Fruit fly (Drosophila melanogaster) whole organism, embryonic: ENCODE measurements around the gene HINT1.

Source experiments
- Adf1 ChIP-seq: fragments of 200-800 bp; sonication (Bioruptor generic); IDR thresholded peaks from 2 replicates; pipeline ENCODE4 v1.3.6; 2022; ENCODE audit warnings: missing biosample characterization, missing genetic modification characterization
- Bteb2 ChIP-seq: fragments of 200-800 bp; sonication (Bioruptor generic); optimal IDR thresholded peaks from 2 replicates; lab custom pipeline; 2016; ENCODE audit warnings: missing biosample characterization, missing genetic modification characterization
- CG1024 ChIP-seq: fragments of 200-800 bp; sonication (Bioruptor generic); IDR thresholded peaks from 2 replicates; pipeline ENCODE4 v1.3.6; 2022; ENCODE audit warnings: missing biosample characterization, missing genetic modification characterization
- CG15011 ChIP-seq: fragments of 200-800 bp; sonication (Bioruptor generic); optimal IDR thresholded peaks from 3 replicates; lab custom pipeline; 2018; ENCODE audit warnings: missing biosample characterization, mild to moderate bottlenecking, missing genetic modification characterization
- CG15269 ChIP-seq: fragments of 200-800 bp; sonication (Bioruptor generic); optimal IDR thresholded peaks from 2 replicates; lab custom pipeline; 2018; ENCODE audit warnings: missing biosample characterization, mild to moderate bottlenecking, missing genetic modification characterization, moderate library complexity
- CG1603 ChIP-seq: fragments of 200-800 bp; sonication (Bioruptor generic); optimal IDR thresholded peaks from 2 replicates; lab custom pipeline; 2019; ENCODE audit warnings: missing biosample characterization, mild to moderate bottlenecking, missing genetic modification characterization, moderate library complexity
- CG1647 ChIP-seq: fragments of 200-800 bp; sonication (Bioruptor generic); optimal IDR thresholded peaks from 3 replicates; lab custom pipeline; 2016; ENCODE audit warnings: missing biosample characterization, missing genetic modification characterization
- CG18262 ChIP-seq: fragments of 200-800 bp; optimal IDR thresholded peaks from 3 replicates; lab custom pipeline; 2019; ENCODE audit warnings: missing biosample characterization, mild to moderate bottlenecking, missing genetic modification characterization, moderate library complexity
- CG18599 ChIP-seq: fragments of 200-800 bp; sonication (Bioruptor generic); optimal IDR thresholded peaks from 3 replicates; lab custom pipeline; 2017; ENCODE audit warnings: missing biosample characterization, missing genetic modification characterization, mild to moderate bottlenecking, moderate library complexity, missing genetic modification reagents
- CG18764 ChIP-seq: fragments of 200-800 bp; sonication (Bioruptor generic); optimal IDR thresholded peaks from 3 replicates; lab custom pipeline; 2016; ENCODE audit warnings: missing biosample characterization, missing genetic modification characterization
- CG2202 ChIP-seq: fragments of 200-800 bp; sonication (Bioruptor generic); optimal IDR thresholded peaks from 2 replicates; lab custom pipeline; 2018; ENCODE audit warnings: missing biosample characterization, mild to moderate bottlenecking, missing genetic modification characterization
- CG30431 ChIP-seq: fragments of 200-800 bp; sonication (Bioruptor generic); optimal IDR thresholded peaks from 2 replicates; lab custom pipeline; 2017; ENCODE audit warnings: missing biosample characterization, missing genetic modification characterization
- CG31365 ChIP-seq: fragments of 200-800 bp; sonication (Bioruptor generic); optimal IDR thresholded peaks from 2 replicates; lab custom pipeline; 2018; ENCODE audit warnings: missing biosample characterization, mild to moderate bottlenecking, missing genetic modification characterization
- CG31388 ChIP-seq: fragments of 200-800 bp; sonication (Bioruptor generic); optimal IDR thresholded peaks from 2 replicates; lab custom pipeline; 2016; ENCODE audit warnings: missing biosample characterization, missing genetic modification characterization
- CG34376 ChIP-seq: fragments of 200-800 bp; sonication (Bioruptor generic); optimal IDR thresholded peaks from 2 replicates; lab custom pipeline; 2018; ENCODE audit warnings: missing biosample characterization, mild to moderate bottlenecking, missing genetic modification characterization
- CG34422 ChIP-seq: fragments of 200-800 bp; sonication (Bioruptor generic); IDR thresholded peaks from 3 replicates; pipeline ENCODE4 v1.3.6; 2022; ENCODE audit warnings: missing biosample characterization, missing genetic modification characterization
- CG4424 ChIP-seq: fragments of 200-800 bp; sonication (Bioruptor generic); optimal IDR thresholded peaks from 3 replicates; lab custom pipeline; 2016; ENCODE audit warnings: missing biosample characterization, missing genetic modification characterization
- CG4854 ChIP-seq: fragments of 200-800 bp; sonication (Bioruptor generic); optimal IDR thresholded peaks from 2 replicates; lab custom pipeline; 2016; ENCODE audit warnings: missing biosample characterization, missing genetic modification characterization, inconsistent platforms
- CG5180 ChIP-seq: fragments of 200-800 bp; sonication (Bioruptor generic); optimal IDR thresholded peaks from 3 replicates; lab custom pipeline; 2017; ENCODE audit warnings: missing biosample characterization, missing genetic modification characterization, mild to moderate bottlenecking, moderate library complexity, missing genetic modification reagents
- CG7271 ChIP-seq: fragments of 200-800 bp; sonication (Bioruptor generic); optimal IDR thresholded peaks from 2 replicates; lab custom pipeline; 2018; ENCODE audit warnings: missing biosample characterization, mild to moderate bottlenecking, missing genetic modification characterization, moderate library complexity
- CG8281 ChIP-seq: fragments of 200-800 bp; sonication (Bioruptor generic); optimal IDR thresholded peaks from 2 replicates; lab custom pipeline; 2018; ENCODE audit warnings: missing biosample characterization, mild to moderate bottlenecking, missing genetic modification characterization, moderate library complexity
- CHES-1-like ChIP-seq: fragments of 200-800 bp; sonication (Bioruptor generic); optimal IDR thresholded peaks from 2 replicates; lab custom pipeline; 2016; ENCODE audit warnings: missing biosample characterization, missing genetic modification characterization
- Hey ChIP-seq: fragments of 200-800 bp; sonication (Bioruptor generic); optimal IDR thresholded peaks from 3 replicates; lab custom pipeline; 2018; ENCODE audit warnings: missing biosample characterization, mild to moderate bottlenecking, missing genetic modification characterization
- Med ChIP-seq: fragments of 200-800 bp; sonication (Bioruptor generic); peaks from one replicate; lab custom pipeline; 2016; ENCODE audit warnings: missing biosample characterization, missing genetic modification characterization, mild to moderate bottlenecking, inconsistent platforms, moderate library complexity
- Myb ChIP-seq: fragments of 200-800 bp; sonication (Bioruptor generic); optimal IDR thresholded peaks from 2 replicates; lab custom pipeline; 2016; ENCODE audit warnings: missing biosample characterization, missing genetic modification characterization
- NFAT ChIP-seq: fragments of 200-800 bp; sonication (Bioruptor generic); IDR thresholded peaks from 2 replicates; pipeline ENCODE4 v1.3.6; 2022; ENCODE audit warnings: missing biosample characterization, missing genetic modification characterization
- Nf-YC ChIP-seq: fragments of 200-800 bp; optimal IDR thresholded peaks from 3 replicates; lab custom pipeline; 2019; ENCODE audit warnings: missing biosample characterization, mild to moderate bottlenecking, missing genetic modification characterization, moderate library complexity
- Opbp ChIP-seq: fragments of 200-800 bp; sonication (Bioruptor generic); IDR thresholded peaks from 3 replicates; pipeline ENCODE4 v1.3.6; 2022; ENCODE audit warnings: missing biosample characterization, missing genetic modification characterization; ENCODE audit not compliant: partially characterized antibody
- PHDP ChIP-seq: fragments of 200-800 bp; sonication (Bioruptor generic); optimal IDR thresholded peaks from 3 replicates; lab custom pipeline; 2018; ENCODE audit warnings: missing biosample characterization, mild to moderate bottlenecking, missing genetic modification characterization, moderate library complexity
- Pdp1 ChIP-seq, 2 experiments: fragments of 200-800 bp; sonication (Bioruptor generic); optimal IDR thresholded peaks; 3 replicates each; lab custom pipeline; 2016; ENCODE audit warnings: missing biosample characterization in 2 of 2, missing genetic modification characterization in 2 of 2, mild to moderate bottlenecking in 1 of 2, moderate library complexity in 1 of 2
- Ssrp ChIP-seq: fragments of 200-800 bp; sonication (Bioruptor generic); optimal IDR thresholded peaks from 2 replicates; lab custom pipeline; 2018; ENCODE audit warnings: missing biosample characterization, mild to moderate bottlenecking, missing genetic modification characterization, moderate library complexity
- bsh ChIP-seq, 2 experiments: fragments of 200-800 bp; sonication (Bioruptor generic); optimal IDR thresholded peaks; 2 replicates each; lab custom pipeline; 2017 to 2018; ENCODE audit warnings: mild to moderate bottlenecking in 2 of 2, missing biosample characterization in 2 of 2, missing genetic modification characterization in 2 of 2, moderate library complexity in 1 of 2
- cwo ChIP-seq: fragments of 200-800 bp; sonication (Bioruptor generic); optimal IDR thresholded peaks from 3 replicates; lab custom pipeline; 2017; ENCODE audit warnings: missing biosample characterization, missing genetic modification characterization, mild to moderate bottlenecking, moderate library complexity, missing genetic modification reagents
- gem ChIP-seq: fragments of 200-800 bp; sonication (Bioruptor generic); optimal IDR thresholded peaks from 2 replicates; lab custom pipeline; 2019; ENCODE audit warnings: missing biosample characterization, mild to moderate bottlenecking, missing genetic modification characterization, moderate library complexity
- ind ChIP-seq: fragments of 200-800 bp; sonication (Bioruptor generic); optimal IDR thresholded peaks from 3 replicates; lab custom pipeline; 2016; ENCODE audit warnings: missing biosample characterization, missing genetic modification characterization
- nom ChIP-seq: fragments of 200-800 bp; sonication (Bioruptor generic); optimal IDR thresholded peaks from 2 replicates; lab custom pipeline; 2017; ENCODE audit warnings: missing biosample characterization, missing genetic modification characterization, mild to moderate bottlenecking, moderate library complexity, missing genetic modification reagents
- oc ChIP-seq: fragments of 200-800 bp; sonication (Bioruptor generic); optimal IDR thresholded peaks from 2 replicates; lab custom pipeline; 2018; ENCODE audit warnings: missing biosample characterization, mild to moderate bottlenecking, missing genetic modification characterization, moderate library complexity
- prd ChIP-seq, 3 experiments: fragments of >200 bp in 2 of 3; fragments of 200-800 bp in 1 of 3; sonication (Bioruptor generic) in 1 of 3; optimal IDR thresholded peaks in 2 of 3; IDR thresholded peaks in 1 of 3; 2 replicates in 2 of 3; 3 replicates in 1 of 3; pipeline versions ENCODE4 v1.3.6 to Lab custom; 2017 to 2022; ENCODE audit warnings: missing biosample characterization in 1 of 3, missing genetic modification characterization in 1 of 3
- pum ChIP-seq: fragments of 200-800 bp; sonication (Bioruptor generic); optimal IDR thresholded peaks from 2 replicates; lab custom pipeline; 2016; ENCODE audit warnings: missing biosample characterization, missing genetic modification characterization
- sim ChIP-seq: fragments of 200-800 bp; sonication (Bioruptor generic); IDR thresholded peaks from 2 replicates; pipeline ENCODE4 v1.3.6; 2022; ENCODE audit warnings: missing biosample characterization, missing genetic modification characterization
- toy ChIP-seq: fragments of 200-800 bp; sonication (Bioruptor generic); IDR thresholded peaks from 2 replicates; pipeline ENCODE4 v1.3.6; 2022; ENCODE audit warnings: missing biosample characterization, missing genetic modification characterization
- unc-4 ChIP-seq: fragments of 200-800 bp; sonication (Bioruptor generic); IDR thresholded peaks from 2 replicates; pipeline ENCODE4 v1.3.6; 2022; ENCODE audit warnings: missing biosample characterization, missing genetic modification characterization; ENCODE audit not compliant: partially characterized antibody
- unpg ChIP-seq: fragments of 200-800 bp; sonication (Bioruptor generic); optimal IDR thresholded peaks from 3 replicates; lab custom pipeline; 2018; ENCODE audit warnings: missing biosample characterization, mild to moderate bottlenecking, missing genetic modification characterization, moderate library complexity
- vnd ChIP-seq: fragments of 200-800 bp; sonication (Bioruptor generic); IDR thresholded peaks from 3 replicates; pipeline ENCODE4 v1.3.6; 2022; ENCODE audit warnings: missing biosample characterization, missing genetic modification characterization; ENCODE audit not compliant: partially characterized antibody

Gene HINT1

dm6 chr2L:2800956-2801776 is 31.2 kb downstream of the HINT1 start (continued):
- TF ChIP-seq cwo: peak; percentile 83
- TF ChIP-seq CG31365 (tag; lab: Kevin White, UChicago): no peak
- TF ChIP-seq Myb (GFP tag; lab: Kevin White, UChicago): no peak
- no peak for TF ChIP-seq Opbp (GFP tag; lab: Robert Waterston, UW)
- no peak for TF ChIP-seq NFAT (GFP tag; lab: Robert Waterston, UW)

dm6 chr2L:2802527-2802926 is 32.6 kb downstream of the HINT1 start:
- TF ChIP-seq bsh (GFP tag; optimal IDR thresholded peaks at IDR 0.05; lab: Kevin White, UChicago) (peak in 1 of 2 experiments; percentile 69), CG5180 (peak; percentile 24), Med (GFP tag; lab: Kevin White, UChicago) (peak; percentile 50), unpg (GFP tag; lab: Kevin White, UChicago) (no peak), nom (GFP tag; lab: Kevin White, UChicago) (peak; percentile 96), prd (optimal IDR thresholded peaks at IDR 0.05; lab: Kevin White, UChicago) (no peak), prd (GFP tag; IDR thresholded peaks at IDR 0.05; lab: Robert Waterston, UW) (no peak), CG4424 (GFP tag; lab: Kevin White, UChicago) (no peak), CG8281 (tag; lab: Kevin White, UChicago) (peak; percentile 96), CG1603 (tag; lab: Kevin White, UChicago) (no peak), CG7271 (tag; lab: Kevin White, UChicago) (no peak)

dm6 chr2L:2804634-2805311 is 34.8 kb downstream of the HINT1 start, which contains the start of gene daw:
daw (plus strand) TSS chr2L:2805261.
- no peak for TF ChIP-seq oc (tag; lab: Kevin White, UChicago)
- TF ChIP-seq CG1024 (GFP tag; lab: Robert Waterston, UW): no peak
- no peak for TF ChIP-seq CHES-1-like (GFP tag; lab: Kevin White, UChicago)
- no peak for TF ChIP-seq vnd (GFP tag; lab: Robert Waterston, UW)
- no peak for TF ChIP-seq gem
- TF ChIP-seq CG18262 (tag; lab: Kevin White, UChicago): no peak
- no peak for TF ChIP-seq CG30431
- no peak for TF ChIP-seq CG1647 (GFP tag; lab: Kevin White, UChicago)
- TF ChIP-seq PHDP: no peak
- TF ChIP-seq Hey (tag; lab: Kevin White, UChicago): no peak
- no peak for TF ChIP-seq Bteb2 (GFP tag; lab: Kevin White, UChicago)
- peak; percentile 49; the same call in 1 of the 2 replicates for TF ChIP-seq Adf1 (GFP tag; lab: Robert Waterston, UW)
- TF ChIP-seq CG34376 (GFP tag; lab: Kevin White, UChicago): peak; percentile 85
- no peak for TF ChIP-seq toy (GFP tag; lab: Robert Waterston, UW)
- no peak for TF ChIP-seq CG31388
- TF ChIP-seq CG18764 (GFP tag; lab: Kevin White, UChicago): no peak
- no peak for TF ChIP-seq CG34422 (GFP tag; lab: Robert Waterston, UW)
- TF ChIP-seq CG15011 (GFP tag; lab: Kevin White, UChicago): no peak
- TF ChIP-seq CG2202 (tag; lab: Kevin White, UChicago): no peak
- TF ChIP-seq pum: no peak
- no peak for TF ChIP-seq sim (GFP tag; lab: Robert Waterston, UW)
- TF ChIP-seq unc-4 (GFP tag; lab: Robert Waterston, UW): no peak
- no peak for TF ChIP-seq ind (GFP tag; lab: Kevin White, UChicago)
- TF ChIP-seq Ssrp (tag; lab: Kevin White, UChicago): no peak
- TF ChIP-seq Nf-YC (tag; lab: Kevin White, UChicago): peak; percentile 40
- no peak for TF ChIP-seq Pdp1 (GFP tag; optimal IDR thresholded peaks at IDR 0.05; lab: Kevin White, UChicago)
- TF ChIP-seq CG4854 (GFP tag; lab: Kevin White, UChicago): no peak
- TF ChIP-seq CG15269: no peak
- peak; percentile 12 for TF ChIP-seq CG18599
